Worm (Caenorhabditis elegans) whole organism, late embryonic: ENCODE data around the gene smim-14.

Experiments used
- C38D4.7 ChIP-seq: fragments of 200-800 bp; sonication (Bioruptor generic); optimal IDR thresholded peaks from 2 replicates; lab custom pipeline; 2018; ENCODE audit warnings: mild to moderate bottlenecking, missing genetic modification characterization, moderate library complexity, missing compliant biosample characterization
- F13H6.1 ChIP-seq: sonication (generic microtip); optimal IDR thresholded peaks from 2 replicates; lab custom pipeline; 2016; ENCODE audit warnings: missing genetic modification characterization, missing compliant biosample characterization
- ceh-24 ChIP-seq: sonication (generic microtip); optimal IDR thresholded peaks from 2 replicates; lab custom pipeline; 2016; ENCODE audit warnings: mild to moderate bottlenecking, missing genetic modification characterization, missing compliant biosample characterization
- hlh-30 ChIP-seq: sonication (generic microtip); optimal IDR thresholded peaks from 2 replicates; lab custom pipeline; 2017; ENCODE audit warnings: antibody characterized with exemption, missing genetic modification characterization, missing compliant biosample characterization; ENCODE audit not compliant: insufficient read depth
- madf-2 ChIP-seq: sonication (generic microtip); optimal IDR thresholded peaks from 2 replicates; lab custom pipeline; 2017; ENCODE audit warnings: missing genetic modification characterization, missing compliant biosample characterization
- nfya-1 ChIP-seq: sonication (generic microtip); optimal IDR thresholded peaks from 2 replicates; lab custom pipeline; 2017; ENCODE audit warnings: missing genetic modification characterization, mild to moderate bottlenecking, missing compliant biosample characterization, antibody characterized with exemption, moderate library complexity
- nhr-11 ChIP-seq: fragments of 150-350 bp; optimal IDR thresholded peaks from 2 replicates; lab custom pipeline; 2014; ENCODE audit warnings: missing biosample characterization, missing genetic modification characterization
- nhr-232 ChIP-seq: sonication (generic microtip); optimal IDR thresholded peaks from 2 replicates; lab custom pipeline; 2016; ENCODE audit warnings: missing genetic modification characterization, missing compliant biosample characterization
- sox-4 ChIP-seq: sonication (generic microtip); optimal IDR thresholded peaks from 2 replicates; lab custom pipeline; 2017; ENCODE audit warnings: mild to moderate bottlenecking, missing genetic modification characterization, inconsistent platforms, missing compliant biosample characterization
- unc-3 ChIP-seq, 2 experiments: fragments of 200-800 bp in 1 of 2; sonication (Bioruptor generic) in 1 of 2; sonication (generic microtip) in 1 of 2; conservative IDR thresholded peaks in 1 of 2; optimal IDR thresholded peaks in 1 of 2; 2 replicates each; pipeline versions ENCODE4 v1.3.6 to Lab custom; 2016 to 2022; ENCODE audit warnings: missing compliant biosample characterization in 2 of 2, missing genetic modification characterization in 2 of 2, missing genetic modification reagents in 1 of 2
- unc-86 ChIP-seq: sonication (generic microtip); optimal IDR thresholded peaks from 2 replicates; lab custom pipeline; 2016; ENCODE audit warnings: missing genetic modification characterization, missing compliant biosample characterization
- zip-5 ChIP-seq: sonication (generic microtip); optimal IDR thresholded peaks from 2 replicates; lab custom pipeline; 2016; ENCODE audit warnings: missing genetic modification characterization, missing compliant biosample characterization

- TF ChIP-seq nhr-232 (tag; lab: Kevin White, UChicago), result no peak
- TF ChIP-seq F13H6.1 (tag; lab: Kevin White, UChicago), result no peak
- TF ChIP-seq sox-4 (tag; lab: Kevin White, UChicago), result no peak
- peak; percentile 86 for TF ChIP-seq nfya-1 (tag; lab: Kevin White, UChicago)
- no peak for TF ChIP-seq nhr-11 (tag; lab: Kevin White, UChicago)
- peak; percentile 35 for TF ChIP-seq madf-2
- 0 out of 2 replicates have a peak, but pooled peaks have one; percentile 10 for TF ChIP-seq unc-3 (GFP tag; conservative IDR thresholded peaks at IDR 0.05; lab: Robert Waterston, UW)
- TF ChIP-seq unc-3 (tag; optimal IDR thresholded peaks at IDR 0.05; lab: Kevin White, UChicago), result no peak
- no peak for TF ChIP-seq C38D4.7 (GFP tag; lab: Kevin White, UChicago)
- TF ChIP-seq ceh-24 (tag; lab: Kevin White, UChicago), result peak; percentile 38
- no peak for TF ChIP-seq zip-5 (tag; lab: Kevin White, UChicago)
- peak; percentile 19 for TF ChIP-seq unc-86
- peak; percentile 48 for TF ChIP-seq hlh-30 (tag; lab: Kevin White, UChicago)
These were observed 35.6 kb upstream of the smim-14 start, which contains the start of gene lias-1 for ce11 chrIII:3505051-3505548.
